Worm (Caenorhabditis elegans) whole organism, L4 larva: ENCODE data around the gene ZK1320.5.

Experiments
- F44E2.7 ChIP-seq: fragments of 200-800 bp; sonication (Bioruptor generic); IDR thresholded peaks from 2 replicates; pipeline ENCODE4 v2.1.2; 2022; ENCODE audit warnings: missing genetic modification characterization, missing compliant biosample characterization
- T20F7.1 ChIP-seq: fragments of 200-800 bp; sonication (Bioruptor generic); optimal IDR thresholded peaks from 2 replicates; lab custom pipeline; 2018; ENCODE audit warnings: mild to moderate bottlenecking, missing genetic modification characterization, missing compliant biosample characterization
- Y48G9A.11 ChIP-seq: fragments of 200-800 bp; sonication (Bioruptor generic); IDR thresholded peaks from 2 replicates; pipeline ENCODE4 v1.3.6; 2022; ENCODE audit warnings: missing genetic modification reagents, missing genetic modification characterization, missing compliant biosample characterization
- aha-1 ChIP-seq: fragments of 150-350 bp; peaks from one replicate; lab custom pipeline; 2014; ENCODE audit warnings: missing biosample characterization, missing genetic modification characterization
- ceh-20 ChIP-seq: fragments of 200-800 bp; sonication (Bioruptor generic); IDR thresholded peaks from 2 replicates; pipeline ENCODE4 v1.3.6; 2022; ENCODE audit warnings: missing genetic modification reagents, missing genetic modification characterization, missing compliant biosample characterization
- ceh-32 ChIP-seq: sonication (generic microtip); optimal IDR thresholded peaks from 2 replicates; lab custom pipeline; 2016; ENCODE audit warnings: mild to moderate bottlenecking, missing genetic modification characterization, missing compliant biosample characterization; ENCODE audit not compliant: poor library complexity
- ces-1 ChIP-seq: fragments of 150-350 bp; sonication (generic microtip); optimal IDR thresholded peaks from 4 replicates; lab custom pipeline; 2014; ENCODE audit warnings: missing biosample characterization, missing genetic modification reagents, missing genetic modification characterization
- cey-2 ChIP-seq: sonication (generic microtip); optimal IDR thresholded peaks from 3 replicates; lab custom pipeline; 2017; ENCODE audit warnings: missing genetic modification characterization, mild to moderate bottlenecking, missing compliant biosample characterization, antibody characterized with exemption, borderline replicate concordance; ENCODE audit not compliant: insufficient read depth
- daf-12 ChIP-seq: fragments of 150-350 bp; optimal IDR thresholded peaks from 2 replicates; lab custom pipeline; 2014; ENCODE audit warnings: missing biosample characterization, missing genetic modification reagents, missing genetic modification characterization
- daf-16 ChIP-seq, 3 experiments: sonication (generic microtip); optimal IDR thresholded peaks; 2 replicates each; lab custom pipeline; 2016 to 2017; ENCODE audit warnings: missing genetic modification characterization in 3 of 3, missing genetic modification reagents in 3 of 3, mild to moderate bottlenecking in 2 of 3, missing compliant biosample characterization in 2 of 3, missing biosample characterization in 1 of 3, moderate library complexity in 1 of 3
- daf-8 ChIP-seq: fragments of 200-800 bp; sonication (Bioruptor generic); IDR thresholded peaks from 2 replicates; pipeline ENCODE4 v1.3.6; 2022; ENCODE audit warnings: missing genetic modification characterization, missing compliant biosample characterization
- dmd-6 ChIP-seq: fragments of 200-800 bp; sonication (Bioruptor generic); IDR thresholded peaks from 2 replicates; pipeline ENCODE4 v1.3.6; 2022; ENCODE audit warnings: missing genetic modification reagents, missing genetic modification characterization, missing compliant biosample characterization
- dmd-8 ChIP-seq: fragments of 200-800 bp; sonication (Bioruptor generic); IDR thresholded peaks from 2 replicates; pipeline ENCODE4 v1.3.6; 2022; ENCODE audit warnings: missing genetic modification characterization, missing compliant biosample characterization
- duxl-1 ChIP-seq: sonication (generic microtip); optimal IDR thresholded peaks from 2 replicates; lab custom pipeline; 2016; ENCODE audit warnings: mild to moderate bottlenecking, missing genetic modification characterization, moderate library complexity, missing compliant biosample characterization; ENCODE audit not compliant: poor library complexity
- dve-1 ChIP-seq: sonication (generic microtip); optimal IDR thresholded peaks from 2 replicates; lab custom pipeline; 2017; ENCODE audit warnings: antibody characterized with exemption, mild to moderate bottlenecking, missing genetic modification characterization, missing compliant biosample characterization; ENCODE audit not compliant: insufficient read depth
- fos-1 ChIP-seq: fragments of 150-350 bp; optimal IDR thresholded peaks from 2 replicates; lab custom pipeline; 2014; ENCODE audit warnings: missing biosample characterization, missing genetic modification characterization
- hlh-11 ChIP-seq: fragments of 200-800 bp; sonication (Bioruptor generic); optimal IDR thresholded peaks from 2 replicates; lab custom pipeline; 2018; ENCODE audit warnings: mild to moderate bottlenecking, missing genetic modification characterization, missing compliant biosample characterization
- hlh-30 ChIP-seq: sonication (generic microtip); optimal IDR thresholded peaks from 2 replicates; lab custom pipeline; 2017; ENCODE audit warnings: antibody characterized with exemption, mild to moderate bottlenecking, missing genetic modification characterization, missing compliant biosample characterization; ENCODE audit not compliant: insufficient read depth
- lin-13 ChIP-seq: fragments of 150-350 bp; optimal IDR thresholded peaks from 2 replicates; lab custom pipeline; 2014; ENCODE audit warnings: missing biosample characterization, missing genetic modification reagents, missing genetic modification characterization
- mdl-1 ChIP-seq, 2 experiments: fragments of 150-350 bp in 1 of 2; sonication (generic microtip) in 1 of 2; optimal IDR thresholded peaks; 2 replicates each; lab custom pipeline; 2014 to 2017; ENCODE audit warnings: missing biosample characterization in 2 of 2, missing genetic modification characterization in 2 of 2
- mep-1 ChIP-seq: fragments of 150-350 bp; sonication (generic microtip); optimal IDR thresholded peaks from 3 replicates; lab custom pipeline; 2014; ENCODE audit warnings: missing biosample characterization, missing genetic modification characterization
- mxl-3 ChIP-seq: fragments of 200-800 bp; sonication (Bioruptor generic); optimal IDR thresholded peaks from 2 replicates; lab custom pipeline; 2018; ENCODE audit warnings: mild to moderate bottlenecking, missing genetic modification characterization, missing compliant biosample characterization
- nhr-102 ChIP-seq: sonication (generic microtip); optimal IDR thresholded peaks from 2 replicates; lab custom pipeline; 2016; ENCODE audit warnings: mild to moderate bottlenecking, missing genetic modification characterization, moderate library complexity, missing compliant biosample characterization
- nhr-11 ChIP-seq: fragments of 150-350 bp; optimal IDR thresholded peaks from 2 replicates; lab custom pipeline; 2014; ENCODE audit warnings: missing biosample characterization, missing genetic modification characterization
- nhr-28 ChIP-seq: fragments of 150-350 bp; optimal IDR thresholded peaks from 2 replicates; lab custom pipeline; 2014; ENCODE audit warnings: missing biosample characterization, missing genetic modification characterization
- nhr-48 ChIP-seq: sonication (generic microtip); optimal IDR thresholded peaks from 2 replicates; lab custom pipeline; 2016; ENCODE audit warnings: mild to moderate bottlenecking, missing genetic modification characterization, missing compliant biosample characterization
- php-3 ChIP-seq: fragments of 200-800 bp; sonication (Bioruptor generic); IDR thresholded peaks from 2 replicates; pipeline ENCODE4 v1.3.6; 2022; ENCODE audit warnings: missing genetic modification reagents, missing genetic modification characterization, missing compliant biosample characterization
- pqm-1 ChIP-seq: sonication (generic microtip); optimal IDR thresholded peaks from 2 replicates; lab custom pipeline; 2017; ENCODE audit warnings: missing biosample characterization, missing genetic modification characterization
- saeg-2 ChIP-seq: fragments of 200-800 bp; sonication (Bioruptor generic); IDR thresholded peaks from 2 replicates; pipeline ENCODE4 v1.3.6; 2022; ENCODE audit warnings: missing genetic modification reagents, missing genetic modification characterization, missing compliant biosample characterization
- unc-62 ChIP-seq, 3 experiments: fragments of 150-350 bp in 1 of 3; sonication (generic microtip); optimal IDR thresholded peaks in 2 of 3; peaks in 1 of 3; 1 replicate in 1 of 3; 2 replicates in 2 of 3; lab custom pipeline; 2014 to 2017; ENCODE audit warnings: missing biosample characterization in 3 of 3, missing genetic modification characterization in 3 of 3, missing genetic modification reagents in 3 of 3, missing genotype in 1 of 3
- zag-1 ChIP-seq: fragments of 150-350 bp; optimal IDR thresholded peaks from 2 replicates; lab custom pipeline; 2014; ENCODE audit warnings: missing biosample characterization, missing genetic modification characterization
- zfp-2 ChIP-seq: sonication (generic microtip); optimal IDR thresholded peaks from 2 replicates; lab custom pipeline; 2016; ENCODE audit warnings: mild to moderate bottlenecking, missing genetic modification characterization, missing compliant biosample characterization

ZK1320.5 gene

ce11 chrII:9658915-9659314 lies 6.6 kb downstream of the ZK1320.5 start, which contains the start of gene ZK1320.2:
Gene ZK1320.2, minus strand, starts transcription at chrII:9659002.
- peak; percentile 55 for TF ChIP-seq nhr-28 (tag; lab: Kevin White, UChicago)
- TF ChIP-seq pqm-1, result peak; percentile 69
- TF ChIP-seq duxl-1 (tag; lab: Kevin White, UChicago), result no peak
- no peak for TF ChIP-seq F44E2.7 (GFP tag; lab: Robert Waterston, UW)
- no peak for TF ChIP-seq daf-16 (GFP tag; optimal IDR thresholded peaks at IDR 0.05; lab: Kevin White, UChicago)
- peak; percentile 43 for TF ChIP-seq daf-16 (tag; optimal IDR thresholded peaks at IDR 0.05; lab: Kevin White, UChicago)
- TF ChIP-seq dmd-6 (GFP tag; lab: Robert Waterston, UW), result peak; percentile 48; the same call in 1 of the 2 replicates
- TF ChIP-seq daf-8 (GFP tag; lab: Robert Waterston, UW), result no peak
- no peak for TF ChIP-seq daf-12
- no peak for TF ChIP-seq T20F7.1 (GFP tag; lab: Kevin White, UChicago)
- no peak for TF ChIP-seq ceh-32 (tag; lab: Kevin White, UChicago)
- TF ChIP-seq zag-1 (tag; lab: Kevin White, UChicago), result no peak
- peak; percentile 17 for TF ChIP-seq dve-1 (tag; lab: Kevin White, UChicago)
- TF ChIP-seq cey-2, result no peak
- TF ChIP-seq fos-1 (tag; lab: Kevin White, UChicago), result no peak
- TF ChIP-seq, all 104 proteins: peak for 5

ce11 chrII:9656210-9656755 lies 9.2 kb downstream of the ZK1320.5 start, which contains the start of gene gstk-1:
Gene gstk-1, plus strand, starts transcription at chrII:9656705.
- no peak for TF ChIP-seq ces-1 (GFP tag; lab: Kevin White, UChicago)
- no peak for TF ChIP-seq daf-12
- peak; percentile 98 for TF ChIP-seq mxl-3 (GFP tag; lab: Kevin White, UChicago)
- peak; percentile 67 for TF ChIP-seq nhr-48 (tag; lab: Kevin White, UChicago)
- TF ChIP-seq dmd-6 (GFP tag; lab: Robert Waterston, UW), result peak; percentile 90
- TF ChIP-seq mdl-1 (tag; optimal IDR thresholded peaks at IDR 0.05; lab: Kevin White, UChicago), result peak in 1 of 2 experiments; percentile 60
- no peak for TF ChIP-seq daf-16 (GFP tag; optimal IDR thresholded peaks at IDR 0.05; lab: Kevin White, UChicago)
- TF ChIP-seq daf-16 (tag; optimal IDR thresholded peaks at IDR 0.05; lab: Kevin White, UChicago), result peak; percentile 65
- no peak for TF ChIP-seq saeg-2
- TF ChIP-seq mep-1, result peak; percentile 30
- peak; percentile 62 for TF ChIP-seq nhr-28 (tag; lab: Kevin White, UChicago)
- TF ChIP-seq pqm-1, result peak; percentile 22
- TF ChIP-seq lin-13 (GFP tag; lab: Kevin White, UChicago), result peak; percentile 84
- TF ChIP-seq dmd-8, result 0 out of 2 replicates have a peak, but pooled peaks have one; percentile 25
- peak in 1 of 2 experiments; percentile 3 for TF ChIP-seq unc-62 (GFP tag; optimal IDR thresholded peaks at IDR 0.05 in 1 of 2; lab: Kevin White, UChicago)
- TF ChIP-seq unc-62 (tag; optimal IDR thresholded peaks at IDR 0.05; lab: Kevin White, UChicago), result no peak
- TF ChIP-seq dve-1 (tag; lab: Kevin White, UChicago), result peak; percentile 58
- peak; percentile 16 for TF ChIP-seq T20F7.1 (GFP tag; lab: Kevin White, UChicago)
- TF ChIP-seq hlh-11 (tag; lab: Kevin White, UChicago), result peak; percentile 68
- TF ChIP-seq ceh-20 (GFP tag; lab: Robert Waterston, UW), result peak; percentile 47; the same call in 1 of the 2 replicates
- TF ChIP-seq aha-1 (tag; lab: Kevin White, UChicago), result peak; percentile 2
- no peak for TF ChIP-seq zfp-2 (tag; lab: Kevin White, UChicago)
- TF ChIP-seq nhr-102 (tag; lab: Kevin White, UChicago), result peak; percentile 36
- TF ChIP-seq php-3, result peak; percentile 55; the same call in 1 of the 2 replicates
- TF ChIP-seq hlh-30 (tag; lab: Kevin White, UChicago), result no peak

ce11 chrII:9655530-9656139 lies 9.8 kb downstream of the ZK1320.5 start, which contains the start of gene ZK1307.1:
Gene ZK1307.1, minus strand, starts transcription at chrII:9655580.
- TF ChIP-seq hlh-30 (tag; lab: Kevin White, UChicago) (peak; percentile 56), nhr-28 (tag; lab: Kevin White, UChicago) (peak; percentile 27), nhr-11 (tag; lab: Kevin White, UChicago) (no peak), Y48G9A.11 (GFP tag; lab: Robert Waterston, UW) (no peak), pqm-1 (peak; percentile 47), php-3 (peak; percentile 69)
